Worm (Caenorhabditis elegans): Measurements from ENCODE around the gene tomm-20.

The tomm-20 gene

DNA sequence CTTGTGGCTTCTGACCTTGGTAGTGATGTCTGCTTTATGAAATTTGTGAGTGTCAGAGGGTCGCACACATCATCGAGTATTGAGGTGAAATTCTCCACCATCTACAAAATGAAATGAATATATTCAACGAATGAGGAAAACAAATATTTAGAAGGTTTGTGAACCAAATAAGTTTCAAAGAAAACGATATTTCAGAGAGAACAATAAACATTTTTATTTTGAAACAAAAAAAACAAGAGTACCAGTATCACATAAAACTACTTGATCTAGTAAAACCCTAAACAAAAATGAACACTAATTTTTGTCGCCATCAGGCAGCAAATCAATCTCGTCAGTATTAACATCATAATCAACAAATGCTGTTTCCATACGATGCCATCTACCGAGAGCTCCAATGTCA is 26.2 kb downstream of the tomm-20 start, which contains the start of gene R04F11.3:
R04F11.3 (minus strand) TSS at position 101 of the 400 bp plus-strand sequence.
- TF ChIP-seq snpc-4 (tag; optimal IDR thresholded peaks at IDR 0.05) (no peak), hmg-11 (tag; optimal IDR thresholded peaks at IDR 0.05) (no peak), ceh-82 (tag; optimal IDR thresholded peaks at IDR 0.05) (no peak), nhr-237 (tag; optimal IDR thresholded peaks at IDR 0.05) (no peak), nhr-23 (tag; optimal IDR thresholded peaks at IDR 0.05) (no peak), mdl-1 (tag; optimal IDR thresholded peaks at IDR 0.05) (no peak)

DNA sequence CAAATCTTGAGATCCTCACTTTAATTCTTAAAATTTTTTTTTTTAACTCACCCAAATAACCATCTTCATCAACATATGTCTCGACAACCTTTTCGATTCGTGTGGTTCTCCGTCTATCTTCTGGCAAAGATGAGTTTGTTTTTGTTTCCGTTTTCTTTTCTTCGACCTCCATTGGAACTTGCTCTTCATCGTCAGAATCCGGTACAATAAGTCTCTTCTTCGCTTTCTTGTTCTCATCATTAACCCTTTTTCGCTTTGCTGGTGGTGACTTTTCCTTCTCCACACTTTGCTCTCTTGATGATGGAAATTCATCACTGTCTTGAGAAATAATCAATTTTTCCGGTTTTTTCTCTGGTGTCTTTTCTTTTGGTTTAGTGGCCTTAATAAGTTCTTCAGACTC is 27.2 kb downstream of the tomm-20 start:
- TF ChIP-seq ceh-28 (tag; optimal IDR thresholded peaks at IDR 0.05), result no peak
- no peak for TF ChIP-seq nhr-28 (tag; optimal IDR thresholded peaks at IDR 0.05)
- no peak for TF ChIP-seq ceh-9 (tag; optimal IDR thresholded peaks at IDR 0.05)
- TF ChIP-seq elt-3 (tag; optimal IDR thresholded peaks at IDR 0.05), result no peak
- no peak for TF ChIP-seq snpc-4 (tag; optimal IDR thresholded peaks at IDR 0.05)
- TF ChIP-seq tbx-2 (tag; optimal IDR thresholded peaks at IDR 0.05), result no peak
- no peak for TF ChIP-seq pqm-1 (tag; optimal IDR thresholded peaks at IDR 0.05)
- no peak for TF ChIP-seq daf-12 (tag; optimal IDR thresholded peaks at IDR 0.05)
- no peak for TF ChIP-seq lin-39 (tag; optimal IDR thresholded peaks at IDR 0.05)
- TF ChIP-seq skn-1 (tag; optimal IDR thresholded peaks at IDR 0.05), result no peak
- no peak for TF ChIP-seq unc-62 (GFP tag; optimal IDR thresholded peaks at IDR 0.05)
- no peak for TF ChIP-seq egl-5 (tag; optimal IDR thresholded peaks at IDR 0.05)
- no peak for TF ChIP-seq fkh-10 (GFP tag; optimal IDR thresholded peaks at IDR 0.05)
- TF ChIP-seq nhr-76 (tag; optimal IDR thresholded peaks at IDR 0.05), result no peak
- no peak for TF ChIP-seq lin-15B (tag; optimal IDR thresholded peaks at IDR 0.05)
- no peak for TF ChIP-seq zag-1 (tag; optimal IDR thresholded peaks at IDR 0.05)
- no peak for TF ChIP-seq ceh-82 (tag; optimal IDR thresholded peaks at IDR 0.05)

DNA sequence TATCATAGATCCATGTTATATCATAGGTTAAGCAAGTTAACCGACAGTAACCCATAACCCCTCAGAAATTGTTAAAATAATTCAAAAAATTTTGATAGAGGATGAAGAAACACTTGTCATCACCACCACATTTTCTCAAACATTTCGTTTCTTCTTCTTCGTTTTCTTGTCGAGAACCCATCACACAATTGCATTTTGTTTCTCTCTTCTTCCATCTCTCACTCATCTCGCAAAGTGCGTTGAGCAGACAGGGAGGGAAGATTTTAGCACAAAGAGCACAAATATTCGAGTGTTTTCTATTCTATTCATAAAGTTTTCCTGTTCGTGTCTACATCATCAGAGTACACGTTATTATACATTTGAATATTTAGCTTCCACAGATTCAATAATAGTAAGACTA is 28.9 kb downstream of the tomm-20 start:
- TF ChIP-seq hmg-11 (tag; optimal IDR thresholded peaks at IDR 0.05), result no peak
- no peak for TF ChIP-seq tbx-2 (tag; optimal IDR thresholded peaks at IDR 0.05)
- TF ChIP-seq eor-1 (tag; optimal IDR thresholded peaks at IDR 0.05), result no peak
- no peak for TF ChIP-seq R02D3.7 (tag; optimal IDR thresholded peaks at IDR 0.05)
- TF ChIP-seq nhr-67 (tag; optimal IDR thresholded peaks at IDR 0.05), result no peak
- TF ChIP-seq nfya-1 (tag; optimal IDR thresholded peaks at IDR 0.05; ENCODE audit: insufficient read depth), result peak; percentile 8
- no peak for TF ChIP-seq ztf-11 (tag; optimal IDR thresholded peaks at IDR 0.05)
- TF ChIP-seq fkh-10 (GFP tag; optimal IDR thresholded peaks at IDR 0.05), result peak; percentile 39
- no peak for TF ChIP-seq egl-5 (tag; optimal IDR thresholded peaks at IDR 0.05)

DNA sequence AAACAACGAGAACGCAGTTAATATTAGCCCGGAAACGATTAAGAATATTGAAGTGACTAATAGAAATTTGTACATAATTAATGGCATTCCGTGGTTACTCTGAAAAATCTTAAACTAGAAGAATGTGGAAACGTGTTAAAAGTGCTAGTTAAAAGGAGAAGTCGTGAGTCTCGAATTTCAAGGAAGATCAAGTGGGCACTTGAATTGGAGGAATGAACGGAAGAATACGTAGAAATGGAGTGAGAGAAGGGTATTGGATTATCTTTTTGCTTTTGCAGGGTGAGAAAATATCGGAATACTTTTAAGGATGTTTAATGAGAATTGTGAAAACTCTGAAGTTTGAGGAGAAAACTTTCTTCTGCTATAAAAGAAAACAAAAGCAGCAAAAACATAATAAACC is 33.0 kb downstream of the tomm-20 start, which contains the start of gene hpo-30:
hpo-30 (minus strand) TSS at position 101 of the 400 bp plus-strand sequence.
- no peak for TF ChIP-seq mdl-1 (tag; optimal IDR thresholded peaks at IDR 0.05)
- TF ChIP-seq unc-62 (GFP tag; optimal IDR thresholded peaks at IDR 0.05), result no peak

DNA sequence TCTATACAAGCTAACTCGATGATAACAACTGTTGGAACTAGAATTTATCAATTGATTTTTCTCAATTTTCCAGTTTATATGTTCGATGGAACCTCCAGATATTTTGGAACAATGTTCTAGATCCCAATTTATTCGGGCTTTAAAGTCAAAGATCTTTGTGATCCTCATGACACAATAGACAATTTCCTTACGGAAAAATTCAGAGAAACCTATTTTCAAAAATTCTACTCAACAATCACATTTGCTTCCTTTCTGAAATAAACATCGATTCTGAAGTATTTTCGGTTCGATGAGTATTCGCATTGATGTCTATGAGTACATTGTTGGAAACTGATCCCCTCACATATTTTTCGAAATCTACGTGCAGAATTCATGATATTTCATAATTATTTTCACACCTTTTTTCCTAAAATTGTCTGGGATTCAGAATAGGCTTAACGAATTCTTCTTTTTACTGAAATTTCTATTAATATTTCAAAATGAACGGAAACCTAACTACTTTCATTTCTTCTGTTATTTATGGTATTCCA is 36.2 kb downstream of the tomm-20 start, which contains the start of gene srg-45:
srg-45 (plus strand) TSS at position 480 of the 530 bp plus-strand sequence.
- no peak for TF ChIP-seq ceh-9 (tag; optimal IDR thresholded peaks at IDR 0.05)
- TF ChIP-seq ceh-16 (tag; optimal IDR thresholded peaks at IDR 0.05), result no peak
- TF ChIP-seq snpc-4 (tag; optimal IDR thresholded peaks at IDR 0.05), result no peak
- TF ChIP-seq lin-39 (tag; optimal IDR thresholded peaks at IDR 0.05), result no peak
- TF ChIP-seq nhr-25 (tag; optimal IDR thresholded peaks at IDR 0.05), result no peak
- no peak for TF ChIP-seq pqm-1 (tag; optimal IDR thresholded peaks at IDR 0.05)
- no peak for TF ChIP-seq ztf-4 (tag; optimal IDR thresholded peaks at IDR 0.05)
- TF ChIP-seq fkh-10 (GFP tag; optimal IDR thresholded peaks at IDR 0.05), result no peak
- TF ChIP-seq ZK546.5 (tag; optimal IDR thresholded peaks at IDR 0.05), result no peak
- TF ChIP-seq zag-1 (tag; optimal IDR thresholded peaks at IDR 0.05), result no peak
- no peak for TF ChIP-seq unc-62 (GFP tag; optimal IDR thresholded peaks at IDR 0.05)

DNA sequence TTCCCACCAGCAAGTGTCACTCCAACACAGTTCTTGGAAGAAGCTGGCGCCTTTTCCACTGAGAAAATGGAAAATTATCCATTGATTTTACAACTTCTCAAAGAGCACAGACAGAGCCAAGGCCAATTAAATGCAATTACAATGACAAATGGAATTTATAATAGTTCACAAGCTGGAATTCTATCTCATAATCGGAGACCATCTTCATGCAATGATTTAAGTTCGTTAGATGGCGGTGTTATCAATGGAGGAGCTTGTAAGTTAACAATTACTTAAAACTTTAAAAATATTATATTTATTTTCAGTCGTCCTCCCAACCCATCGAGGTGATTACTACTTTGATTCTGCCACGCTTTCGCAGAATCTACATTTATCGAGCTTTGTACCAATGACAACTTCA is 37.6 kb downstream of the tomm-20 start:
- no peak for TF ChIP-seq nhr-77 (tag; optimal IDR thresholded peaks at IDR 0.05)
- TF ChIP-seq mdl-1 (tag; optimal IDR thresholded peaks at IDR 0.05), result no peak
- no peak for TF ChIP-seq eor-1 (tag; optimal IDR thresholded peaks at IDR 0.05)
- TF ChIP-seq skn-1 (tag; optimal IDR thresholded peaks at IDR 0.05), result no peak
- TF ChIP-seq snpc-4 (tag; optimal IDR thresholded peaks at IDR 0.05), result no peak

All from whole organism, L3 larva.